Worm (Caenorhabditis elegans): ENCODE data around the gene hpo-9.

Gene hpo-9

DNA sequence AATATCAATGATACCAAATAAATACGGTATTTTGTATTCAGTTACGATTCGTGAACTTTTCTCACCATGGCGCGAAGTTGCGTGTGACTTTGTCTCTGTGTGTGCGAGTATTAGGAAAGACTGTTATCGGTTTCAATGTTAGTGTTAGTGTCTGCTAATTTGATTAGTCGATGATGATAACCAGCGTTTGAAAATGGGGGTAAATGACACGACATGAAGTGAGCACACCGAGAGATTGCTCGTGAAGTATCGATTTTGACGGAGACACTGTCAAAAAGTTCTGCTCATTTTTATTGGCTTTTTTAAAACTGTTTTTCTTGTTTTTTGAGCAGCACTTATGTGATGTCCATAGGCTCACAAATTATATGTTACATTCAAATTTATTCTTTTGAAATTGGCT lies 38.5 kb downstream of the hpo-9 start (continued):
- TF ChIP-seq ztf-11 (tag; optimal IDR thresholded peaks at IDR 0.05) (no peak), F26F4.8 (GFP tag; conservative IDR thresholded peaks at IDR 0.05) (no peak), hmg-1.1 (GFP tag; IDR thresholded peaks at IDR 0.05) (0 out of 2 replicates have a peak, but pooled peaks have one; percentile 15), dmd-8 (GFP tag; IDR thresholded peaks at IDR 0.05) (no peak), F10B5.3 (tag; optimal IDR thresholded peaks at IDR 0.05) (peak; percentile 38), unc-39 (tag; optimal IDR thresholded peaks at IDR 0.05) (no peak), F44E2.7 (GFP tag; IDR thresholded peaks at IDR 0.05) (no peak), tra-1 (GFP tag; IDR thresholded peaks at IDR 0.05) (no peak), cey-2 (tag; optimal IDR thresholded peaks at IDR 0.05; ENCODE audit: borderline replicate concordance, insufficient read depth) (no peak), nhr-25 (tag; optimal IDR thresholded peaks at IDR 0.05; ENCODE audit: borderline replicate concordance, insufficient read depth) (no peak), lin-39 (tag; optimal IDR thresholded peaks at IDR 0.05) (no peak), zfp-3 (GFP tag; conservative IDR thresholded peaks at IDR 0.05) (no peak), F37D6.2 (tag; optimal IDR thresholded peaks at IDR 0.05) (no peak), R02D3.7 (tag; optimal IDR thresholded peaks at IDR 0.05) (no peak), lir-3 (tag; optimal IDR thresholded peaks at IDR 0.05) (no peak), duxl-1 (tag; optimal IDR thresholded peaks at IDR 0.05; ENCODE audit: poor library complexity) (peak; percentile 57), lsy-2 (tag; optimal IDR thresholded peaks at IDR 0.05) (peak in 1 of 2 experiments; percentile 21), ceh-28 (tag; optimal IDR thresholded peaks at IDR 0.05) (no peak), daf-8 (GFP tag; IDR thresholded peaks at IDR 0.05) (no peak), ZK337.2 (GFP tag; IDR thresholded peaks at IDR 0.05) (no peak), mdt-29 (GFP tag; IDR thresholded peaks at IDR 0.05) (no peak), tag-97 (GFP tag; IDR thresholded peaks at IDR 0.05) (no peak), nhr-76 (tag; optimal IDR thresholded peaks at IDR 0.05) (no peak)

DNA sequence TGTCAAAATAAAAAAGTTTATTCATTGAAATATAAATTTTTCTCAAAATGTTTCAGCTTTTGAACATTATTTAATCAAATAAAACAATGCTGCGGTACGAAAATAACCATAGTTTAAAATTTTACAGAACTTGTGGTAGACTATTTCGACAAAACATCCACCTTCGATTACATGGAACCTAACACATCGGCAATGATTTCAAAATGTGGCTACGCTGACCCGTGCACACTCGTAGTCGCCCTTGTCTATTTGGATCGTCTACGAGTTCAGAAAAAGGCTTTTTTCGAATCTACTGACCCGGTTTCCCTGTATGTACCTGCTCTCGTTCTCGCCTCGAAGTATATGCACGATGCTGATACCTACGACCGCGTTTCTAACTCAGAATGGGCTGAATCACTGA lies 39.9 kb downstream of the hpo-9 start:
- 0 out of 2 replicates have a peak, but pooled peaks have one; percentile 49 for TF ChIP-seq lim-7 (GFP tag; IDR thresholded peaks at IDR 0.05)
- 0 out of 2 replicates have a peak, but pooled peaks have one; percentile 20 for TF ChIP-seq nhr-42 (GFP tag; IDR thresholded peaks at IDR 0.05)
- TF ChIP-seq tra-1 (GFP tag; IDR thresholded peaks at IDR 0.05) = no peak

DNA sequence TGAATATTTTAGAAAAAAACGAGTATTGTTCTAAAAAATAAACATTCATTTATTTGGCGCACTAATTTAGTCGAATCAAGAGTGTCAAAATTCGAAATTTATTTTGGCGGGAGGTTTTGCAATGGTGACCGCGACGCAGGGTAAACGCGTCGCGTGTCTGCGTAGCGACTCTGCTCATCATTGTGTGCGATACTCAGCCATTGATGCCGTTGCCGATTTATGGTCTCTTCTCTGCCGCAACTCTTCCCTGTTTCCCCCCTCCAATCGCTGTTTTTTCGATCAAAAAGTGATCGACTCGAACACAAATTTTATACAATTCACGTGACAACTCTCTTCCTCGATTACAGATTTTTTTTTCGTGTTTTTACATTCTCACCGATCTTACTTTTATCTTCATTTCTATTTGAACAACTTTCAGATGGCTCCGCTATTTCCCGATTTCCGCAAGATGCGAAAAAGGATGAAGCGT lies 40.4 kb downstream of the hpo-9 start, which contains the start of gene F09G2.2:
TSS of gene F09G2.2 (plus strand) at position 419 of the 469 bp plus-strand sequence.
- no peak for TF ChIP-seq zip-11 (GFP tag; IDR thresholded peaks at IDR 0.05)
- TF ChIP-seq fos-1 (tag; optimal IDR thresholded peaks at IDR 0.05) = no peak
- peak in 1 of 2 experiments; percentile 98 for TF ChIP-seq unc-62 (GFP tag; optimal IDR thresholded peaks at IDR 0.05 in 1 of 2)
- no peak for TF ChIP-seq unc-62 (tag; optimal IDR thresholded peaks at IDR 0.05)
- peak; percentile 79 for TF ChIP-seq nhr-48 (tag; optimal IDR thresholded peaks at IDR 0.05)
- TF ChIP-seq ceh-20 (GFP tag; IDR thresholded peaks at IDR 0.05) = peak; percentile 88
- TF ChIP-seq sdz-12 (GFP tag; optimal IDR thresholded peaks at IDR 0.05) = no peak
- TF ChIP-seq nhr-10 (tag; optimal IDR thresholded peaks at IDR 0.05) = no peak
- TF ChIP-seq spr-3 (GFP tag; optimal IDR thresholded peaks at IDR 0.05) = peak; percentile 46
- TF ChIP-seq ama-1 (optimal IDR thresholded peaks at IDR 0.05) = peak; percentile 61
- TF ChIP-seq jun-1 (tag; optimal IDR thresholded peaks at IDR 0.05) = peak; percentile 76
- TF ChIP-seq nhr-237 (tag; optimal IDR thresholded peaks at IDR 0.05) = no peak
- TF ChIP-seq nhr-6 (tag; optimal IDR thresholded peaks at IDR 0.05) = peak; percentile 83
- no peak for TF ChIP-seq attf-4 (tag; optimal IDR thresholded peaks at IDR 0.05)
- peak; percentile 90 for TF ChIP-seq rbr-2 (tag; optimal IDR thresholded peaks at IDR 0.05)
- TF ChIP-seq ZK337.2 (GFP tag; IDR thresholded peaks at IDR 0.05) = no peak
- TF ChIP-seq nhr-42 (GFP tag; IDR thresholded peaks at IDR 0.05) = peak; percentile 72; the same call in 1 of the 2 replicates
- no peak for TF ChIP-seq aly-2 (tag; optimal IDR thresholded peaks at IDR 0.05)
- TF ChIP-seq zag-1 (tag; optimal IDR thresholded peaks at IDR 0.05) = no peak
- TF ChIP-seq F49E8.2 (tag; optimal IDR thresholded peaks at IDR 0.05; ENCODE audit: borderline replicate concordance) = no peak
- TF ChIP-seq unc-130 (GFP tag; optimal IDR thresholded peaks at IDR 0.05) = peak; percentile 78
- TF ChIP-seq nhr-11 (tag; optimal IDR thresholded peaks at IDR 0.05) = peak; percentile 92
- peak; percentile 98 for TF ChIP-seq zfp-2 (tag; optimal IDR thresholded peaks at IDR 0.05)
- TF ChIP-seq lin-15B (tag; optimal IDR thresholded peaks at IDR 0.05) = peak; percentile 28
- TF ChIP-seq nhr-28 (tag; optimal IDR thresholded peaks at IDR 0.05) = peak; percentile 81
- 0 out of 2 replicates have a peak, but pooled peaks have one; percentile 44 for TF ChIP-seq D1046.2 (GFP tag; IDR thresholded peaks at IDR 0.05)
- peak; percentile 91 for TF ChIP-seq mes-2 (tag; optimal IDR thresholded peaks at IDR 0.05; ENCODE audit: poor library complexity, severe bottlenecking)
